Fruit fly (Drosophila melanogaster) whole organism, embryonic: ENCODE measurements around the gene CG13896.

ENCODE experiments used
- Atf6 ChIP-seq: fragments of 200-800 bp; sonication (Bioruptor generic); IDR thresholded peaks from 2 replicates; pipeline ENCODE4 v1.3.6; 2022; ENCODE audit warnings: missing biosample characterization, missing genetic modification characterization
- BtbVII ChIP-seq: fragments of 200-800 bp; sonication (Bioruptor generic); optimal IDR thresholded peaks from 3 replicates; lab custom pipeline; 2017; ENCODE audit warnings: missing biosample characterization, mild to moderate bottlenecking, missing genetic modification characterization
- Bteb2 ChIP-seq: fragments of 200-800 bp; sonication (Bioruptor generic); optimal IDR thresholded peaks from 2 replicates; lab custom pipeline; 2016; ENCODE audit warnings: missing biosample characterization, missing genetic modification characterization
- CG10654 ChIP-seq: fragments of 200-800 bp; sonication (Bioruptor generic); optimal IDR thresholded peaks from 2 replicates; lab custom pipeline; 2016; ENCODE audit warnings: missing biosample characterization, missing genetic modification characterization
- CG11247 ChIP-seq: fragments of 200-800 bp; sonication (Bioruptor generic); IDR thresholded peaks from 2 replicates; pipeline ENCODE4 v1.3.6; 2022; ENCODE audit warnings: missing biosample characterization, missing genetic modification characterization
- CG13296 ChIP-seq: fragments of 200-800 bp; sonication (Bioruptor generic); optimal IDR thresholded peaks from 3 replicates; lab custom pipeline; 2018; ENCODE audit warnings: missing biosample characterization, mild to moderate bottlenecking, missing genetic modification characterization
- CG14860 ChIP-seq: fragments of 200-800 bp; sonication (Bioruptor generic); IDR thresholded peaks from 3 replicates; pipeline ENCODE4 v1.3.6; 2022; ENCODE audit warnings: missing biosample characterization, missing genetic modification characterization; ENCODE audit not compliant: partially characterized antibody
- CG15479 ChIP-seq: fragments of 200-800 bp; sonication (Bioruptor generic); optimal IDR thresholded peaks from 3 replicates; lab custom pipeline; 2019; ENCODE audit warnings: missing biosample characterization, mild to moderate bottlenecking, missing genetic modification characterization, moderate library complexity
- CG17612 ChIP-seq: fragments of 200-800 bp; sonication (Bioruptor generic); IDR thresholded peaks from 2 replicates; pipeline ENCODE4 v1.3.6; 2022; ENCODE audit warnings: missing biosample characterization, missing genetic modification characterization
- CG2199 ChIP-seq: fragments of 200-800 bp; sonication (Bioruptor generic); IDR thresholded peaks from 3 replicates; pipeline ENCODE4 v1.3.6; 2022; ENCODE audit warnings: missing biosample characterization, missing genetic modification characterization
- CG6854 ChIP-seq: fragments of 200-800 bp; sonication (Bioruptor generic); optimal IDR thresholded peaks from 3 replicates; lab custom pipeline; 2017; ENCODE audit warnings: missing biosample characterization, mild to moderate bottlenecking, missing genetic modification characterization
- CG8290 ChIP-seq, 3 experiments: fragments of 200-800 bp; sonication (Bioruptor generic); optimal IDR thresholded peaks; 2 replicates each; lab custom pipeline; 2016 to 2019; ENCODE audit warnings: missing biosample characterization in 3 of 3, missing genetic modification characterization in 3 of 3, mild to moderate bottlenecking in 2 of 3, moderate library complexity in 1 of 3
- CG9932 ChIP-seq: fragments of 200-800 bp; sonication (Bioruptor generic); IDR thresholded peaks from 2 replicates; pipeline ENCODE4 v1.3.6; 2022; ENCODE audit warnings: missing biosample characterization, missing genetic modification characterization
- CTCF ChIP-seq: fragments of 200-800 bp; sonication (Bioruptor generic); optimal IDR thresholded peaks from 2 replicates; lab custom pipeline; 2017; ENCODE audit warnings: missing biosample characterization, mild to moderate bottlenecking, missing genetic modification characterization, moderate library complexity
- D ChIP-seq, 2 experiments: fragments of 200-800 bp in 1 of 2; fragments of >200 bp in 1 of 2; sonication (Bioruptor generic) in 1 of 2; optimal IDR thresholded peaks; 2 replicates in 1 of 2; 3 replicates in 1 of 2; lab custom pipeline; 2017; ENCODE audit warnings: mild to moderate bottlenecking in 1 of 2, missing biosample characterization in 1 of 2, missing genetic modification characterization in 1 of 2, missing genetic modification reagents in 1 of 2
- Deaf1 ChIP-seq: fragments of 200-800 bp; optimal IDR thresholded peaks from 3 replicates; lab custom pipeline; 2019; ENCODE audit warnings: missing biosample characterization, mild to moderate bottlenecking, missing genetic modification characterization, moderate library complexity
- Drgx ChIP-seq: fragments of 200-800 bp; sonication (Bioruptor generic); IDR thresholded peaks from 2 replicates; pipeline ENCODE4 v1.3.6; 2022; ENCODE audit warnings: missing biosample characterization, missing genetic modification characterization
- E2f1 ChIP-seq: fragments of 200-800 bp; sonication (Bioruptor generic); IDR thresholded peaks from 2 replicates; pipeline ENCODE4 v1.3.6; 2022; ENCODE audit warnings: missing biosample characterization, missing genetic modification characterization
- Elba2 ChIP-seq: fragments of 200-800 bp; sonication (Bioruptor generic); optimal IDR thresholded peaks from 3 replicates; lab custom pipeline; 2016; ENCODE audit warnings: missing biosample characterization, missing genetic modification characterization
- Ets65A ChIP-seq: fragments of 200-800 bp; sonication (Bioruptor generic); peaks from one replicate; lab custom pipeline; 2016; ENCODE audit warnings: missing biosample characterization, missing genetic modification characterization
- Gsc ChIP-seq: fragments of 200-800 bp; sonication (Bioruptor generic); IDR thresholded peaks from 2 replicates; pipeline ENCODE4 v1.3.6; 2022; ENCODE audit warnings: missing biosample characterization, missing genetic modification characterization
- H15 ChIP-seq: fragments of 200-800 bp; sonication (Bioruptor generic); IDR thresholded peaks from 3 replicates; pipeline ENCODE4 v1.3.6; 2022; ENCODE audit warnings: missing biosample characterization, missing genetic modification characterization
- Med ChIP-seq: fragments of 200-800 bp; sonication (Bioruptor generic); peaks from one replicate; lab custom pipeline; 2016; ENCODE audit warnings: missing biosample characterization, missing genetic modification characterization, mild to moderate bottlenecking, inconsistent platforms, moderate library complexity
- Nf-YA ChIP-seq: fragments of 200-800 bp; sonication (Bioruptor generic); IDR thresholded peaks from 2 replicates; pipeline ENCODE4 v1.3.6; 2022; ENCODE audit warnings: missing biosample characterization, missing genetic modification characterization
- Ptx1 ChIP-seq: fragments of 200-800 bp; sonication (Bioruptor generic); IDR thresholded peaks from 2 replicates; pipeline ENCODE4 v1.3.6; 2022; ENCODE audit warnings: missing biosample characterization, missing genetic modification characterization
- Scr ChIP-seq: fragments of 200-800 bp; sonication (Bioruptor generic); IDR thresholded peaks from 2 replicates; pipeline ENCODE4 v1.3.6; 2022; ENCODE audit warnings: missing biosample characterization, missing genetic modification characterization; ENCODE audit not compliant: partially characterized antibody
- chn ChIP-seq: fragments of 200-800 bp; sonication (Bioruptor generic); optimal IDR thresholded peaks from 2 replicates; lab custom pipeline; 2016; ENCODE audit warnings: missing biosample characterization, missing genetic modification characterization
- crol ChIP-seq: fragments of 200-800 bp; sonication (Bioruptor generic); IDR thresholded peaks from 2 replicates; pipeline ENCODE4 v1.3.6; 2022; ENCODE audit warnings: missing biosample characterization, missing genetic modification characterization
- fd3F ChIP-seq: fragments of 200-800 bp; sonication (Bioruptor generic); optimal IDR thresholded peaks from 2 replicates; lab custom pipeline; 2018; ENCODE audit warnings: missing biosample characterization, mild to moderate bottlenecking, missing genetic modification characterization, moderate library complexity
- fd64A ChIP-seq: fragments of 200-800 bp; sonication (Bioruptor generic); optimal IDR thresholded peaks from 3 replicates; lab custom pipeline; 2018; ENCODE audit warnings: missing biosample characterization, mild to moderate bottlenecking, missing genetic modification characterization
- gce ChIP-seq: fragments of 200-800 bp; sonication (Bioruptor generic); IDR thresholded peaks from 3 replicates; pipeline ENCODE4 v1.3.6; 2022; ENCODE audit warnings: missing biosample characterization, missing genetic modification characterization
- jumu ChIP-seq: fragments of 200-800 bp; sonication (Bioruptor generic); optimal IDR thresholded peaks from 3 replicates; lab custom pipeline; 2016; ENCODE audit warnings: missing biosample characterization, missing genetic modification characterization
- kni ChIP-seq: fragments of 200-800 bp; sonication (Bioruptor generic); optimal IDR thresholded peaks from 3 replicates; lab custom pipeline; 2017; ENCODE audit warnings: mild to moderate bottlenecking, missing biosample characterization, missing genetic modification reagents, missing genetic modification characterization
- lov ChIP-seq, 2 experiments: fragments of 200-800 bp in 1 of 2; fragments of >200 bp in 1 of 2; sonication (Bioruptor generic) in 1 of 2; IDR thresholded peaks in 1 of 2; optimal IDR thresholded peaks in 1 of 2; 2 replicates in 1 of 2; 3 replicates in 1 of 2; pipeline versions ENCODE4 v1.3.6 to Lab custom; 2017 to 2022; ENCODE audit warnings: missing biosample characterization in 1 of 2, missing genetic modification characterization in 1 of 2
- maf-S ChIP-seq: fragments of 200-800 bp; sonication (Bioruptor generic); optimal IDR thresholded peaks from 2 replicates; lab custom pipeline; 2016; ENCODE audit warnings: missing biosample characterization, missing genetic modification characterization
- pnt ChIP-seq: fragments of 200-800 bp; sonication (Bioruptor generic); optimal IDR thresholded peaks from 3 replicates; lab custom pipeline; 2016; ENCODE audit warnings: missing biosample characterization, missing genetic modification characterization
- rib ChIP-seq: fragments of 200-800 bp; sonication (Bioruptor generic); IDR thresholded peaks from 2 replicates; pipeline ENCODE4 v1.3.6; 2022; ENCODE audit warnings: missing biosample characterization, missing genetic modification characterization
- run ChIP-seq: fragments of 200-800 bp; sonication (Bioruptor generic); optimal IDR thresholded peaks from 3 replicates; lab custom pipeline; 2018; ENCODE audit warnings: missing biosample characterization, mild to moderate bottlenecking, missing genetic modification characterization
- sob ChIP-seq: fragments of 200-800 bp; sonication (Bioruptor generic); IDR thresholded peaks from 2 replicates; pipeline ENCODE4 v1.3.6; 2022; ENCODE audit warnings: missing biosample characterization, missing genetic modification characterization
- tll ChIP-seq, 2 experiments: fragments of 200-800 bp in 1 of 2; fragments of >200 bp in 1 of 2; sonication (Bioruptor generic) in 1 of 2; optimal IDR thresholded peaks; 2 replicates each; lab custom pipeline; 2017 to 2019; ENCODE audit warnings: missing biosample characterization in 2 of 2, missing genetic modification characterization in 2 of 2, mild to moderate bottlenecking in 1 of 2, moderate library complexity in 1 of 2
- twi ChIP-seq: fragments of 200-800 bp; optimal IDR thresholded peaks from 2 replicates; lab custom pipeline; 2019; ENCODE audit warnings: missing biosample characterization, mild to moderate bottlenecking, missing genetic modification characterization, moderate library complexity
- usp ChIP-seq: fragments of >200 bp; optimal IDR thresholded peaks from 2 replicates; lab custom pipeline; 2017; ENCODE audit warnings: missing biosample characterization, missing genetic modification characterization
- vvl ChIP-seq: fragments of 200-800 bp; sonication (Bioruptor generic); IDR thresholded peaks from 2 replicates; pipeline ENCODE4 v1.3.6; 2022; ENCODE audit warnings: missing biosample characterization, missing genetic modification characterization

Gene CG13896

DNA sequence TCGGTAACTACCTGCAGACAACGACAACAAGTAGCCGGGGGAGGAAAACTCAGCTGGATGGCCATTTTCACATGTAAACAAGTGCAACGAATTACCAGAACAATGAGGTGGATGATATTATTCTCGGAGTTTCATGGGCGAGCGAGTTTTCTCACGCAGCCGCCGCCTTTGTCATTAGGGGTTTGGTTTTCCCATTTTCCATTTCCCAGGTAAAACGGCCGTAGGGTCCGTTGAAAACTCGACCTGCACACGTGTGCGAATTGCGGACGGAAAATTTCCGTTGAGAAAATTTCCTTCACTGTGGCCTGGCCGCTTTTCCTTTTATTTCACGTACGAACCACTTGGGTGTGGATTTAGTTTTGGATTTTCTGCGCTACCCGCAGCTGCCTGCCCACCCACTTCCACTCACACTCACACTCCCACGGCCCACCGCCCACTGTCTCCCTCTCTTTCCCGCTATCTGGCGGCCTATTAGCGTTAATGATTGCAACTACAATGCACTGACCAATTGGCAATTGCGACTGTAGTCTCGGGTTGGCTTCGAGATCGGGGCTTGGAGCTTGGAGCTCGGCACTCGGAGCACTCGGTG lies 42.0 kb upstream of the CG13896 start (continued):
- TF ChIP-seq kni (GFP tag; lab: Kevin White, UChicago) = peak; percentile 56
- peak; percentile 62 for TF ChIP-seq chn
- TF ChIP-seq maf-S (GFP tag; lab: Kevin White, UChicago) = no peak
- TF ChIP-seq Bteb2 = no peak
- 0 out of 2 replicates have a peak, but pooled peaks have one; percentile 31 for TF ChIP-seq Scr (GFP tag; lab: Robert Waterston, UW)
- TF ChIP-seq Ets65A = peak; percentile 93
- peak; percentile 48 for TF ChIP-seq Atf6
- TF ChIP-seq CG11247 (GFP tag; lab: Robert Waterston, UW) = 0 out of 2 replicates have a peak, but pooled peaks have one; percentile 14
- peak; percentile 17 for TF ChIP-seq Deaf1 (tag; lab: Kevin White, UChicago)
- no peak for TF ChIP-seq CG6854
- no peak for TF ChIP-seq pnt (GFP tag; lab: Kevin White, UChicago)
- TF ChIP-seq CG15479 = peak; percentile 89
- 0 out of 3 replicates have a peak, but pooled peaks have one; percentile 22 for TF ChIP-seq H15 (GFP tag; lab: Robert Waterston, UW)
- no peak for TF ChIP-seq lov (optimal IDR thresholded peaks at IDR 0.05; lab: Kevin White, UChicago)
- TF ChIP-seq lov (GFP tag; IDR thresholded peaks at IDR 0.05; lab: Robert Waterston, UW) = 0 out of 3 replicates have a peak, but pooled peaks have one; percentile 72
- TF ChIP-seq gce (GFP tag; lab: Robert Waterston, UW) = no peak
- TF ChIP-seq Ptx1 (GFP tag; lab: Robert Waterston, UW) = 0 out of 2 replicates have a peak, but pooled peaks have one; percentile 14
- no peak for TF ChIP-seq CG13296 (GFP tag; lab: Kevin White, UChicago)
- 0 out of 2 replicates have a peak, but pooled peaks have one; percentile 28 for TF ChIP-seq crol (GFP tag; lab: Robert Waterston, UW)
- TF ChIP-seq CG17612 (GFP tag; lab: Robert Waterston, UW) = 0 out of 2 replicates have a peak, but pooled peaks have one; percentile 30
- peak; percentile 38; the same call in 1 of the 2 replicates for TF ChIP-seq vvl (GFP tag; lab: Robert Waterston, UW)
- TF ChIP-seq CG2199 (GFP tag; lab: Robert Waterston, UW) = peak; percentile 70; the same call in 1 of the 3 replicates
- TF ChIP-seq twi = peak; percentile 55
- no peak for TF ChIP-seq CG8290 (GFP tag; optimal IDR thresholded peaks at IDR 0.05; lab: Kevin White, UChicago)
- TF ChIP-seq CG8290 (tag; optimal IDR thresholded peaks at IDR 0.05; lab: Kevin White, UChicago) = peak in 1 of 2 experiments; percentile 28
- TF ChIP-seq Nf-YA (GFP tag; lab: Robert Waterston, UW) = 0 out of 2 replicates have a peak, but pooled peaks have one; percentile 9
- TF ChIP-seq sob (GFP tag; lab: Robert Waterston, UW) = peak; percentile 42
- TF ChIP-seq fd3F (GFP tag; lab: Kevin White, UChicago) = no peak
- 0 out of 2 replicates have a peak, but pooled peaks have one; percentile 8 for TF ChIP-seq E2f1 (GFP tag; lab: Robert Waterston, UW)
- TF ChIP-seq D (optimal IDR thresholded peaks at IDR 0.05; lab: Kevin White, UChicago) = peak; percentile 79
- TF ChIP-seq D (GFP tag; optimal IDR thresholded peaks at IDR 0.05; lab: Kevin White, UChicago) = no peak
- TF ChIP-seq Elba2 (GFP tag; lab: Kevin White, UChicago) = peak; percentile 80
- TF ChIP-seq CG10654 (GFP tag; lab: Kevin White, UChicago) = no peak
- TF ChIP-seq CG14860 (GFP tag; lab: Robert Waterston, UW) = 0 out of 3 replicates have a peak, but pooled peaks have one; percentile 46
- TF ChIP-seq CG9932 (GFP tag; lab: Robert Waterston, UW) = 0 out of 2 replicates have a peak, but pooled peaks have one; percentile 27
- TF ChIP-seq run (tag; lab: Kevin White, UChicago) = no peak
- TF ChIP-seq Med (GFP tag; lab: Kevin White, UChicago) = peak; percentile 71
- TF ChIP-seq jumu (GFP tag; lab: Kevin White, UChicago) = no peak
- TF ChIP-seq rib = no peak
- TF ChIP-seq tll (GFP tag; optimal IDR thresholded peaks at IDR 0.05; lab: Kevin White, UChicago) = peak in 1 of 2 experiments; percentile 83
- TF ChIP-seq Drgx (GFP tag; lab: Robert Waterston, UW) = 0 out of 2 replicates have a peak, but pooled peaks have one; percentile 25
- no peak for TF ChIP-seq CTCF (GFP tag; lab: Kevin White, UChicago)
- TF ChIP-seq Gsc (GFP tag; lab: Robert Waterston, UW) = no peak
- peak; percentile 3 for TF ChIP-seq fd64A (GFP tag; lab: Kevin White, UChicago)
- no peak for TF ChIP-seq usp
- TF ChIP-seq BtbVII = no peak
